Worm (Caenorhabditis elegans): ENCODE measurements around the gene BE0003N10.6.

ce11 chrIII:1016080-1016479, 43.8 kb downstream of the BE0003N10.6 start, which contains the start of gene Y34F4.3:
- TF ChIP-seq ceh-83 (GFP tag; optimal IDR thresholded peaks at IDR 0.05) (no peak), mls-2 (tag; optimal IDR thresholded peaks at IDR 0.05) (no peak), lsy-2 (tag; optimal IDR thresholded peaks at IDR 0.05) (no peak), nhr-237 (tag; optimal IDR thresholded peaks at IDR 0.05) (no peak), nhr-28 (tag; optimal IDR thresholded peaks at IDR 0.05) (no peak), blmp-1 (tag; optimal IDR thresholded peaks at IDR 0.05) (no peak), hlh-1 (tag; optimal IDR thresholded peaks at IDR 0.05) (no peak), ztf-11 (tag; optimal IDR thresholded peaks at IDR 0.05) (no peak), nhr-12 (tag; optimal IDR thresholded peaks at IDR 0.05) (no peak), lin-13 (tag; optimal IDR thresholded peaks at IDR 0.05) (no peak), bed-3 (GFP tag; optimal IDR thresholded peaks at IDR 0.05) (no peak), pha-4 (tag; optimal IDR thresholded peaks at IDR 0.05) (no peak), lin-32 (GFP tag; optimal IDR thresholded peaks at IDR 0.05) (no peak)

Data from whole organism, mixed stage, embryonic.